Worm (Caenorhabditis elegans) whole organism, L4 larva: ENCODE results near the gene T27E9.2.

ENCODE experiments used
- F10B5.3 ChIP-seq: sonication (generic microtip); optimal IDR thresholded peaks from 2 replicates; lab custom pipeline; 2016; ENCODE audit warnings: mild to moderate bottlenecking, missing genetic modification characterization, missing compliant biosample characterization
- F26F4.8 ChIP-seq: fragments of 200-800 bp; sonication (Bioruptor generic); conservative IDR thresholded peaks from 2 replicates; pipeline ENCODE4 v1.3.6; 2022; ENCODE audit warnings: missing genetic modification characterization, missing compliant biosample characterization
- F37D6.2 ChIP-seq: sonication (generic microtip); optimal IDR thresholded peaks from 2 replicates; lab custom pipeline; 2016; ENCODE audit warnings: mild to moderate bottlenecking, missing genetic modification characterization, missing compliant biosample characterization
- T26A8.4 ChIP-seq: fragments of 200-800 bp; sonication (Bioruptor generic); IDR thresholded peaks from 2 replicates; pipeline ENCODE4 v1.3.6; 2022; ENCODE audit warnings: missing genetic modification characterization, missing compliant biosample characterization
- Y75B8A.6 ChIP-seq: fragments of 200-800 bp; sonication (Bioruptor generic); IDR thresholded peaks from 2 replicates; pipeline ENCODE4 v1.3.6; 2022; ENCODE audit warnings: missing genetic modification reagents, missing genetic modification characterization, missing compliant biosample characterization
- ZK546.5 ChIP-seq, 2 experiments: sonication (generic microtip); optimal IDR thresholded peaks; 2 replicates each; lab custom pipeline; 2017; ENCODE audit warnings: missing biosample characterization in 2 of 2, missing genetic modification characterization in 2 of 2
- aha-1 ChIP-seq: fragments of 150-350 bp; peaks from one replicate; lab custom pipeline; 2014; ENCODE audit warnings: missing biosample characterization, missing genetic modification characterization
- ceh-20 ChIP-seq: fragments of 200-800 bp; sonication (Bioruptor generic); IDR thresholded peaks from 2 replicates; pipeline ENCODE4 v1.3.6; 2022; ENCODE audit warnings: missing genetic modification reagents, missing genetic modification characterization, missing compliant biosample characterization
- ceh-32 ChIP-seq: sonication (generic microtip); optimal IDR thresholded peaks from 2 replicates; lab custom pipeline; 2016; ENCODE audit warnings: mild to moderate bottlenecking, missing genetic modification characterization, missing compliant biosample characterization; ENCODE audit not compliant: poor library complexity
- ceh-44 ChIP-seq: fragments of 200-800 bp; sonication (Bioruptor generic); IDR thresholded peaks from 2 replicates; pipeline ENCODE4 v1.3.6; 2022; ENCODE audit warnings: missing genetic modification reagents, missing genetic modification characterization, missing compliant biosample characterization
- daf-19 ChIP-seq: fragments of 200-800 bp; sonication (Bioruptor generic); conservative IDR thresholded peaks from 2 replicates; pipeline ENCODE4 v1.3.6; 2022; ENCODE audit warnings: missing genetic modification characterization, missing compliant biosample characterization
- daf-8 ChIP-seq: fragments of 200-800 bp; sonication (Bioruptor generic); IDR thresholded peaks from 2 replicates; pipeline ENCODE4 v1.3.6; 2022; ENCODE audit warnings: missing genetic modification characterization, missing compliant biosample characterization
- duxl-1 ChIP-seq: sonication (generic microtip); optimal IDR thresholded peaks from 2 replicates; lab custom pipeline; 2016; ENCODE audit warnings: mild to moderate bottlenecking, missing genetic modification characterization, moderate library complexity, missing compliant biosample characterization; ENCODE audit not compliant: poor library complexity
- dve-1 ChIP-seq: sonication (generic microtip); optimal IDR thresholded peaks from 2 replicates; lab custom pipeline; 2017; ENCODE audit warnings: antibody characterized with exemption, mild to moderate bottlenecking, missing genetic modification characterization, missing compliant biosample characterization; ENCODE audit not compliant: insufficient read depth
- fkh-10 ChIP-seq: fragments of 150-350 bp; optimal IDR thresholded peaks from 2 replicates; lab custom pipeline; 2014; ENCODE audit warnings: missing biosample characterization, missing genetic modification reagents, missing genetic modification characterization
- gei-8 ChIP-seq: fragments of 200-800 bp; sonication (Bioruptor generic); optimal IDR thresholded peaks from 2 replicates; lab custom pipeline; 2018; ENCODE audit warnings: mild to moderate bottlenecking, missing genetic modification characterization, missing compliant biosample characterization
- hif-1 ChIP-seq, 2 experiments: sonication (generic microtip); optimal IDR thresholded peaks; 2 replicates each; lab custom pipeline; 2016 to 2017; ENCODE audit warnings: missing compliant biosample characterization in 2 of 2, missing genetic modification characterization in 2 of 2, missing genetic modification reagents in 2 of 2, missing genotype in 2 of 2, mild to moderate bottlenecking in 1 of 2
- lin-1 ChIP-seq: fragments of 200-800 bp; sonication (Bioruptor generic); IDR thresholded peaks from 2 replicates; pipeline ENCODE4 v1.3.6; 2022; ENCODE audit warnings: missing genetic modification reagents, missing genetic modification characterization, missing compliant biosample characterization
- lin-39 ChIP-seq: fragments of 150-350 bp; optimal IDR thresholded peaks from 2 replicates; lab custom pipeline; 2014; ENCODE audit warnings: missing biosample characterization, missing genetic modification reagents, missing genetic modification characterization
- lsy-2 ChIP-seq, 2 experiments: fragments of 150-350 bp in 1 of 2; sonication (generic microtip) in 1 of 2; optimal IDR thresholded peaks; 2 replicates each; lab custom pipeline; 2014 to 2017; ENCODE audit warnings: missing biosample characterization in 2 of 2, missing genetic modification characterization in 2 of 2
- mep-1 ChIP-seq: fragments of 150-350 bp; sonication (generic microtip); optimal IDR thresholded peaks from 3 replicates; lab custom pipeline; 2014; ENCODE audit warnings: missing biosample characterization, missing genetic modification characterization
- nhr-102 ChIP-seq: sonication (generic microtip); optimal IDR thresholded peaks from 2 replicates; lab custom pipeline; 2016; ENCODE audit warnings: mild to moderate bottlenecking, missing genetic modification characterization, moderate library complexity, missing compliant biosample characterization
- nhr-111 ChIP-seq: fragments of 200-800 bp; sonication (Bioruptor generic); optimal IDR thresholded peaks from 2 replicates; lab custom pipeline; 2018; ENCODE audit warnings: mild to moderate bottlenecking, missing genetic modification characterization, missing compliant biosample characterization
- nhr-41 ChIP-seq: fragments of 200-800 bp; sonication (Bioruptor generic); IDR thresholded peaks from 2 replicates; pipeline ENCODE4 v1.3.6; 2022; ENCODE audit warnings: missing genetic modification reagents, missing genetic modification characterization, missing compliant biosample characterization
- pha-4 ChIP-seq, 2 experiments: fragments of 150-350 bp in 1 of 2; fragments of 200-800 bp in 1 of 2; sonication (Bioruptor generic) in 1 of 2; IDR thresholded peaks in 1 of 2; optimal IDR thresholded peaks in 1 of 2; 2 replicates each; pipeline versions ENCODE4 v1.3.6 to Lab custom; 2014 to 2022; ENCODE audit warnings: missing genetic modification characterization in 2 of 2, missing genetic modification reagents in 2 of 2, missing biosample characterization in 1 of 2, missing compliant biosample characterization in 1 of 2
- php-3 ChIP-seq: fragments of 200-800 bp; sonication (Bioruptor generic); IDR thresholded peaks from 2 replicates; pipeline ENCODE4 v1.3.6; 2022; ENCODE audit warnings: missing genetic modification reagents, missing genetic modification characterization, missing compliant biosample characterization
- pqm-1 ChIP-seq: sonication (generic microtip); optimal IDR thresholded peaks from 2 replicates; lab custom pipeline; 2017; ENCODE audit warnings: missing biosample characterization, missing genetic modification characterization
- set-16 ChIP-seq: fragments of 200-800 bp; sonication (Bioruptor generic); IDR thresholded peaks from 2 replicates; pipeline ENCODE4 v1.3.6; 2022; ENCODE audit warnings: missing genetic modification reagents, missing genetic modification characterization, missing compliant biosample characterization
- snpc-4 ChIP-seq: fragments of 150-350 bp; optimal IDR thresholded peaks from 2 replicates; lab custom pipeline; 2014; ENCODE audit warnings: missing biosample characterization, missing genetic modification characterization
- spr-1 ChIP-seq: sonication (generic microtip); optimal IDR thresholded peaks from 2 replicates; lab custom pipeline; 2016; ENCODE audit warnings: mild to moderate bottlenecking, missing genetic modification characterization, missing compliant biosample characterization
- unc-62 ChIP-seq, 3 experiments: fragments of 150-350 bp in 1 of 3; sonication (generic microtip); optimal IDR thresholded peaks in 2 of 3; peaks in 1 of 3; 1 replicate in 1 of 3; 2 replicates in 2 of 3; lab custom pipeline; 2014 to 2017; ENCODE audit warnings: missing biosample characterization in 3 of 3, missing genetic modification characterization in 3 of 3, missing genetic modification reagents in 3 of 3, missing genotype in 1 of 3
- zfp-2 ChIP-seq: sonication (generic microtip); optimal IDR thresholded peaks from 2 replicates; lab custom pipeline; 2016; ENCODE audit warnings: mild to moderate bottlenecking, missing genetic modification characterization, missing compliant biosample characterization
- zip-11 ChIP-seq: fragments of 200-800 bp; sonication (Bioruptor generic); IDR thresholded peaks from 2 replicates; pipeline ENCODE4 v1.3.6; 2022; ENCODE audit warnings: missing genetic modification characterization, missing compliant biosample characterization

T27E9.2 gene

DNA sequence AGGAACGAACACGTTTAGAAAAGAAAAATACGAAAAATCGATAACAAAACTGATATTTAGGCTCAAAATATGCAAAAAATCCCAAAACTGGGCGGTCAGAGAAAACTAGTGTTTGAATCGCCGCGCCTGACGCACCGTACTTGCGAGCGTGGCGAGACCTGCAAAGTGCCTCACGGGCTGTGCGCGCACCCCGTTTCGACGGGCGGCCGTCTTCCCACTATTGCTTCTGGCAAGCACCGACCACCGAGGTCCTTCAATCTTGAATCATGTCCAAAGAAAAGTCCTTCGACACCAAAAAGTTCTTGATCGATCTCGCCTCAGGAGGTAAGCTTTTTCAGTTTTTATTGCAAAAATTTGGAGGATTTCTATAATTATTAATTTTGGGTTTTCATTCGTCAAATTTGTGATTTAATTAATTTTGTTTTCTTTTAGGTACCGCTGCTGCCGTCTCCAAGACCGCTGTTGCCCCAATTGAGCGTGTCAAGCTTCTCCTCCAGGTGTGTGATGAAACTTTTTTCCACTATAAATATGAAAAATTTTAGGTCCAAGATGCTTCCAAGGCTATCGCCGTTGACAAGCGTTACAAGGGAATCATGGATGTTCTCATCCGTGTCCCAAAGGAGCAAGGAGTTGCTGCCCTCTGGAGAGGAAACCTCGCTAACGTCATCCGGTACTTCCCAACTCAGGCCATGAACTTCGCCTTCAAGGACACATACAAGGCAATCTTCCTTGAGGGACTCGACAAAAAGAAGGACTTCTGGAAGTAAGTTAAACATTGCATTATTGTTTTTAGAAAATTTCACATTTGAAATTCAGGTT lies 790 bp upstream of the T27E9.2 start, which contains the start of gene ant-1.1 (continued):
- TF ChIP-seq ceh-44 (GFP tag; lab: Robert Waterston, UW) (peak; percentile 47; the same call in 1 of the 2 replicates), snpc-4 (no peak), duxl-1 (tag; lab: Kevin White, UChicago) (peak; percentile 68), lin-1 (peak; percentile 45; the same call in 1 of the 2 replicates), set-16 (GFP tag; lab: Robert Waterston, UW) (peak; percentile 95), daf-8 (GFP tag; lab: Robert Waterston, UW) (no peak), ceh-32 (tag; lab: Kevin White, UChicago) (no peak), nhr-102 (tag; lab: Kevin White, UChicago) (peak; percentile 84), spr-1 (tag; lab: Kevin White, UChicago) (peak; percentile 76), gei-8 (GFP tag; lab: Kevin White, UChicago) (peak; percentile 56), daf-19 (peak; percentile 71), T26A8.4 (GFP tag; lab: Robert Waterston, UW) (peak; percentile 94), F10B5.3 (tag; lab: Kevin White, UChicago) (peak; percentile 70), mep-1 (peak; percentile 94), fkh-10 (GFP tag; lab: Kevin White, UChicago) (peak; percentile 64), nhr-41 (GFP tag; lab: Robert Waterston, UW) (no peak; the same call in 1 of the 2 replicates), F37D6.2 (tag; lab: Kevin White, UChicago) (peak; percentile 85)

DNA sequence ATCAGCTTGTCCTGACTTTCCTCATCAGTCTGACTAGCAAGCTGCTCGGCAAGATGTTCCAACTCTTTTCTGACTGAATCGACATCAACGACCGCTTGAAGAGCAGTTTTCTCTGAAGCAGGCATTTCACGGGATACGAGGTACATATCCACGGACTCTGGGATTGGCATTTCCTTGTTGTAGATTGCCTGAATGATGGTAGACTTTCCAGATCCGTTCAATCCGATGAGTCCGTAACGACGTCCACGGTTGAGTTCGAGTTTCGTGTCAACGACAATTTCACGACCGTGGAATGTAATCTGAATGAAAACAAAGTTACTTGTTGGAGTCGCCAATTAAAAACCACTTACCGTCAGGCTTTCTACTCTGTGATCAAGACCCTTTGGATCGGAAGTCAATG lies 849 bp downstream of the T27E9.2 start:
- TF ChIP-seq F26F4.8 (GFP tag; lab: Robert Waterston, UW): no peak
- TF ChIP-seq Y75B8A.6: no peak
- no peak for TF ChIP-seq gei-8 (GFP tag; lab: Kevin White, UChicago)
- TF ChIP-seq nhr-111 (GFP tag; lab: Kevin White, UChicago): no peak
- TF ChIP-seq ceh-20 (GFP tag; lab: Robert Waterston, UW): no peak
- TF ChIP-seq zfp-2 (tag; lab: Kevin White, UChicago): no peak
- TF ChIP-seq lsy-2 (tag; optimal IDR thresholded peaks at IDR 0.05; lab: Kevin White, UChicago): no peak
- TF ChIP-seq zip-11: no peak
- TF ChIP-seq lin-1: no peak
- no peak for TF ChIP-seq pha-4 (GFP tag; IDR thresholded peaks at IDR 0.05; lab: Robert Waterston, UW)
- TF ChIP-seq pha-4 (tag; optimal IDR thresholded peaks at IDR 0.05; lab: Kevin White, UChicago): no peak
- TF ChIP-seq hif-1 (tag; optimal IDR thresholded peaks at IDR 0.05; lab: Kevin White, UChicago): no peak

DNA sequence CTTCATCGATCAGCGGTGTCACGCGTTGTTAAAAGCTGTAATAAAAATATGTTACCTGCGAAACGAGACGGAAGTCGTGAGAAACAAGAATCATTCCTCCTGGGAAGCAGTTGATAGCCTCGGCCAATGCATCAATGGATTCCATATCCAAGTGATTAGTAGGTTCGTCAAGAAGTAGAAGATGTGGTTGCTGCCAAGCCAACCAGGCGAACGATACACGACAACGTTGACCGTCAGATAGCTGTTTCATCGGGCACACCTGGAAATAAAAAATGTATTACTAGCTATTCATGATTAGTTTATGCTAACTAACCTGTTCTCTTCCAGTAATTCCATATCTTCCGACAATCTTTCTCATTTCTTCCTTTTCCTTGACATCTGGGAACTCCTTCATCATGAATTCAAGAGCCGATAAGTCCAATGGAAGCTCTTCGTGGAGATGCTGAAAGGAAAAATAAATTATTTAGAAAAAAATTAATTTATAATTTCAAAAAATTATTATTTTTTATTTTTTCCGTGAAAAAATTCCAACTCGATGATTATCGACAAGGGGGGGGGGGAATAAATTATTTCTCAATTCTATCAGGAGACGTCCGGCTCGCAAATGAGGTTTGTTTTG lies 3.3 kb downstream of the T27E9.2 start, which contains the start of gene tag-164:
tag-164 (plus strand) TSS at position 569 of the 619 bp plus-strand sequence.
- TF ChIP-seq spr-1 (tag; lab: Kevin White, UChicago): no peak
- no peak for TF ChIP-seq php-3
- no peak for TF ChIP-seq pqm-1 (tag; lab: Kevin White, UChicago)
- TF ChIP-seq unc-62 (GFP tag; optimal IDR thresholded peaks at IDR 0.05 in 1 of 2; lab: Kevin White, UChicago): peak in 1 of 2 experiments; percentile 92
- TF ChIP-seq unc-62 (tag; optimal IDR thresholded peaks at IDR 0.05; lab: Kevin White, UChicago): no peak
- TF ChIP-seq dve-1 (tag; lab: Kevin White, UChicago): no peak
- TF ChIP-seq aha-1: no peak
- TF ChIP-seq ZK546.5 (tag; optimal IDR thresholded peaks at IDR 0.05; lab: Kevin White, UChicago): no peak
- TF ChIP-seq lin-39 (tag; lab: Kevin White, UChicago): no peak
